Fruit fly (Drosophila melanogaster): ENCODE measurements around the gene CG6951.

Gene CG6951

DNA sequence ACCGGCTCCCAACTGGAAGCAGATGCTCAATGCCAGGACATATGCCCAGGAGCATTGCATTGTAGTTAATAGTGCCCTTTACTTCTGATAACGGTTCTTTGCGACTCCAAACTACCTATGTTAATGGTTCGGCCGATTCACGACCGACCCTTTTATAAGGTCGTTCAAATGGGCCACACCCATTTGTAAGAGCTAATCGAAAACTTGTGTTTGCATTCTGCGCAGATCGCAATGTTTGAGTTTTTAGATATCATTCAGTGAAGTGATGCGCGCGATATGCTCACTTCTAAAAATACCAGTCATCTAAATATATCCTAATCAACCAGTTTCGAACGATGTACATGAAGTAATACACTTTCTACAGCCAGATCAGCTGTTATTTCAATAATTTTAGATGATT is 39.5 kb upstream of the CG6951 start, which contains the start of gene obst-F:
Gene obst-F, minus strand, starts transcription at position 101 of the 400 bp plus-strand sequence.
- no peak for TF ChIP-seq usp (GFP tag; optimal IDR thresholded peaks at IDR 0.05)
- no peak for TF ChIP-seq CG8478 (optimal IDR thresholded peaks at IDR 0.05)
- no peak for TF ChIP-seq Dll (optimal IDR thresholded peaks at IDR 0.05)
- no peak for TF ChIP-seq psq (optimal IDR thresholded peaks at IDR 0.05)
- TF ChIP-seq pan (optimal IDR thresholded peaks at IDR 0.05), result no peak
- TF ChIP-seq EcR (GFP tag; optimal IDR thresholded peaks at IDR 0.05), result no peak

DNA sequence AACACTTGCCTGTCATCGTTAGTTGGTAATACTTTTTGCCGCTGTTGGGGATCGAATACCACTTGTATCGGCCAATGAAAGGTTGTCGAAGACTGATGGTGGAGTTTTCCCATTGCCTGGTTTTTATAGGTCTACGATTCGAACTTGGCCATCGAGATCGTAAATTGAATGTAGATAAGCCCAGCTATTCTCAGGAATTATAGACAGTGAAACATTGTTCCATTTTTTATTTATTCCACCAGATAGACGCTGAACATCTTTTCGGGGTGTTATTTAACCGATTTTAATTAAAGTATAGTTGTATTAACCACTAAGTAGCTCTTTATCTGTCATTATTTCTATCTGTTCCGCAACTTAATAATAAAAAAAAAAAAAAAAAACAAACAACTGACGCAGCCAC is 37.5 kb upstream of the CG6951 start, which contains the start of gene CG7298:
Gene CG7298, minus strand, starts transcription at position 101 of the 400 bp plus-strand sequence.
- TF ChIP-seq usp (GFP tag; optimal IDR thresholded peaks at IDR 0.05) (no peak), psq (optimal IDR thresholded peaks at IDR 0.05) (no peak), Dll (optimal IDR thresholded peaks at IDR 0.05) (no peak), EcR (GFP tag; optimal IDR thresholded peaks at IDR 0.05) (no peak), pan (optimal IDR thresholded peaks at IDR 0.05) (no peak), CG8478 (optimal IDR thresholded peaks at IDR 0.05) (no peak)

DNA sequence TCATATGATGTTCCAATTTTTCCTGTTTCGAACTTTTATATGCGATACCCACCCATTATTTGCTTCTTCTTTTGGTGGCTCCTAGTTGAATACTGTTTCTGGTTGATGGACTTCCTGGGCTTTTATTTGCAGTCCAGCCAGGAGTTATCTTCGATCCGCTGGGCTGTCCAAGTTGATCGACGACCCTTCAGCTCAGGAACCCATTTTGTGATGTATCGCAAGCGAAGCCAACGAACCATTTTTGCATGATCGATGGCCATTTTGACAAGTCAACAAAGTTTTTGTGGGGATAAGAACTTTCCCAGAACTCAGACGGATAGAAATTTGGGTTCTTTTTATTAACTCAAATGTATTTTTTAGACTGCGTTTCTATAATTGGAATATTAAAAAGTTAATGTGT is 35.1 kb upstream of the CG6951 start, which contains the start of gene CG7290:
Gene CG7290, minus strand, starts transcription at position 101 of the 400 bp plus-strand sequence.
- TF ChIP-seq psq (optimal IDR thresholded peaks at IDR 0.05) (no peak), CG8478 (optimal IDR thresholded peaks at IDR 0.05) (no peak), Dll (optimal IDR thresholded peaks at IDR 0.05) (no peak), pan (optimal IDR thresholded peaks at IDR 0.05) (no peak), usp (GFP tag; optimal IDR thresholded peaks at IDR 0.05) (no peak), EcR (GFP tag; optimal IDR thresholded peaks at IDR 0.05) (no peak)

DNA sequence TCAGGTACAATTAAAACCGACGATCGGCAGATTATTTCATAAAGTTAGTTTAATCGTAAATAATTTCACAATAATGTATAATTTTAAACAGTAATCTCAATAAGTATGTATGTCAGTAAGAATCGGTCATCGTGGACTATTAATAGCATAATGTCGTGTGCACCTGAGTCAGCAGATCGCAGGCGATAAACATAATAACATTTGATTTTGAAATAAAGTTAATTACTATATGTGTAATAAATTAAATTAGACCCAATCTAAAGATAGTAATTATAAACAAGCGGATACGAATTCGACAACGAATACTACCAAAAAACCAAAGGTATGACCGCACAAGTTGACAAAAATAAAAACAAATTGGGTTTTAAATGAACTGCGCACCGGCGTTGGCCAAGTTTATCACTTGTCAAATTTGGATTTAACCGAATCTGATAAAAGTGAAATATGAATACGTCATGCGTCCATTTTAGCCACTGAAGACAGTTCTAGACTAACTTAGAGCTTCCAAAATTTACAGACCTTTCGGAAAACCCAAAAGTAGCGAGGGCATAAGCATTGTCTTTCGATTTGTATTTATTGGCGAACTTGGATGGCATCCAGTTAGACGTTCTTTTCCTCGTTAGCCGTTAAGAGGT is 34.0 kb upstream of the CG6951 start, which contains the start of gene CG6996:
Gene CG6996, plus strand, starts transcription at position 585 of the 635 bp plus-strand sequence.
- TF ChIP-seq Dll (optimal IDR thresholded peaks at IDR 0.05) (no peak), pan (optimal IDR thresholded peaks at IDR 0.05) (no peak), EcR (GFP tag; optimal IDR thresholded peaks at IDR 0.05) (no peak), psq (optimal IDR thresholded peaks at IDR 0.05) (no peak), CG8478 (optimal IDR thresholded peaks at IDR 0.05) (no peak), usp (GFP tag; optimal IDR thresholded peaks at IDR 0.05) (no peak)

DNA sequence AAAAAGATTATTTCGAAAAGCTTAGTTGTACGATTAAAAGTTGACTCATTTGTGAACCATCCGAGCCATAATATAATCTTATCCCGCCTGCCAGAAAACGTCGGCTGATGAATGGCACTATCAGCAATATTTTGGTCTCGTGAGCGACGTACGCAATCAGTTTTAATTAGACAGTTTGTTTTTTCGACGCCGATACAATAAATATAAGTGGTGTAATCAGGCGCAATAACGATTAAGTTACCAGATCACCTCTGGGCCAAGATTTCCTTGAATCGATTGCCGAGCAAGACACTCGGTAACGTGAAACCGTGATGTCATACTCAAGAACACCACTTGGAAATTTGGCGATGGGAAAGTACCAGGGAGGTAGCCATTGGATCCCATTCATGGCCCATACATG is 32.0 kb upstream of the CG6951 start:
- no peak for TF ChIP-seq psq (optimal IDR thresholded peaks at IDR 0.05)
- TF ChIP-seq Dll (optimal IDR thresholded peaks at IDR 0.05), result no peak
- no peak for TF ChIP-seq usp (GFP tag; optimal IDR thresholded peaks at IDR 0.05)
- no peak for TF ChIP-seq EcR (GFP tag; optimal IDR thresholded peaks at IDR 0.05)
- no peak for TF ChIP-seq pan (optimal IDR thresholded peaks at IDR 0.05)
- no peak for TF ChIP-seq CG8478 (optimal IDR thresholded peaks at IDR 0.05)

DNA sequence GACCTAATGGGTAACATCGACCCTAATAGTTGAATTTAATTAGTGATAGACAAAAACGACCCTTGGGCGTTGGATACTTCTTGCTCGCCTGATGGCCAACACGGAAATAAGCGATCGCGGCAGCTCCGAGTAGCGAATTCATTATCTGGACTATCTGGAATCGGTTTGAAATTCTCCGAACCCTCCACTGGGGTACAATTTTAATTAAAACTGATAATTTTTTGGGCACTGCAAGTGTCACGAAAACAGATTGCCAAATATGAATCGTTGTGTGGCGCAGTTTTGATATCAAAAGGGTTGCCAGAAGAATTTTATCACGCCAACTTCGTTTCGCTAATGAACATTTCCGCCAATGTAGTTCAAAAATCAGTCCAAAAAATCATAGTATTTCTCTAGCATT is 31.2 kb upstream of the CG6951 start:
- TF ChIP-seq EcR (GFP tag; optimal IDR thresholded peaks at IDR 0.05) (no peak), psq (optimal IDR thresholded peaks at IDR 0.05) (no peak), Dll (optimal IDR thresholded peaks at IDR 0.05) (no peak), pan (optimal IDR thresholded peaks at IDR 0.05) (no peak), usp (GFP tag; optimal IDR thresholded peaks at IDR 0.05) (no peak), CG8478 (optimal IDR thresholded peaks at IDR 0.05) (no peak)

DNA sequence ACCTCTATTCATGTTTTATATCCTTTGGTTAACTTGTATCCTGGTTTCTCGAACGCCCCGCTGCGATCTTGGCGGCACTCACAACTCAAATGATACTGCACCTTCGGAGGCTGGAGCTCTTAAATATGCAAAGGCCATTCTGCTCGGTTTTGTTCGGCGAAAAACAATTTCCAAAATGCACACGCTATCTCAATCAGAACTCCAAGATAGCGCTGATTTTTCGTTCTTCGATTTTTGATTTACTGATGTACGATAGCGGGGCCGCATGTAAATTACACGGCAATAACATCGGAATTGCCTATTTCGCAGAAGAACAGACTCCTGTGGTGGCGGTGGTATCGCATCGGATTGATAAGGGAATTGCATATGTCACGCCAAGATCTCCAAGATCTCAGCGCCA is 29.0 kb upstream of the CG6951 start, which contains the start of gene CG7017:
Gene CG7017, minus strand, starts transcription at position 101 of the 400 bp plus-strand sequence.
- no peak for TF ChIP-seq pan (optimal IDR thresholded peaks at IDR 0.05)
- TF ChIP-seq usp (GFP tag; optimal IDR thresholded peaks at IDR 0.05), result no peak
- TF ChIP-seq Dll (optimal IDR thresholded peaks at IDR 0.05), result no peak
- no peak for TF ChIP-seq CG8478 (optimal IDR thresholded peaks at IDR 0.05)
- TF ChIP-seq EcR (GFP tag; optimal IDR thresholded peaks at IDR 0.05), result no peak
- no peak for TF ChIP-seq psq (optimal IDR thresholded peaks at IDR 0.05)

DNA sequence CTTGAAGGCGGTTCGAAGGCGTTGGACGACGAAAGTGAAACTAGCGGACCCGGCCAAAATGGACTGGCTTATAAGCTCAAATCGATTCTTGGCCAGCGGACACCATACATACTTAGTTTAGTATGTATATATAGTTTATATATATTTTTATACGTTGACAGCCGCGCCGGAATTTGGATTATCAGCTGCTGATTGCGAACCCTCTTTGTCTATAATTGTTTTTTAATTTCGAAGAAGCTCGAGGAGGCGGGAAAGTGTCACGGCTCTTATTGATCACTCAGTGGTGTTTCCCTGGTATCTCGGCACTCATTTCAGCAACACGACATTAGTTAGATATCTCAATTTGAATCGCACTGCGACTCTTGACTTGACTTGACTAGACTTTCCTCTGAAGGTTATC is 20.7 kb upstream of the CG6951 start, which contains the start of gene CG6933:
Gene CG6933, minus strand, starts transcription at position 47 of the 400 bp plus-strand sequence.
- TF ChIP-seq Dll (optimal IDR thresholded peaks at IDR 0.05), result no peak
- TF ChIP-seq usp (GFP tag; optimal IDR thresholded peaks at IDR 0.05), result no peak
- no peak for TF ChIP-seq psq (optimal IDR thresholded peaks at IDR 0.05)
- TF ChIP-seq EcR (GFP tag; optimal IDR thresholded peaks at IDR 0.05), result no peak

DNA sequence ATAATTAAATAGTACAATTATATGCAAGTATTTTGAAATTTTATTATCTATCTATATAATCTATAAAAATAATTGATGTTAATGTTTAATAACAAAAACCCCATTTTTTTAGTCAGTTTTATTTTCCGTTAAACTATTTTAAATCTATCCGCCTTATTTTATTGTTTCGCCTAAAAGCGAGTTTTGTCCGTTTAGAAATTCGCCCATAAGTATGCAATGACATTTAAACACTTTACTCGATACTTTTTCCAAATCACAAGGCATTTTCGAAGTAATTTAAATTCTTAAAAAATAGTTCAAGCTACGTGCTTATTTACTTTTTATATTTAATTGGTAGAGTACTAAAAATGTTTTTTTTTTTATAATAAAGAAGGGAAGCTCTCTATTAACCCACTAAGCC is 20.1 kb upstream of the CG6951 start:
- TF ChIP-seq EcR (GFP tag; optimal IDR thresholded peaks at IDR 0.05) (no peak), pan (optimal IDR thresholded peaks at IDR 0.05) (no peak), usp (GFP tag; optimal IDR thresholded peaks at IDR 0.05) (no peak), CG8478 (optimal IDR thresholded peaks at IDR 0.05) (no peak), Dll (optimal IDR thresholded peaks at IDR 0.05) (no peak)

DNA sequence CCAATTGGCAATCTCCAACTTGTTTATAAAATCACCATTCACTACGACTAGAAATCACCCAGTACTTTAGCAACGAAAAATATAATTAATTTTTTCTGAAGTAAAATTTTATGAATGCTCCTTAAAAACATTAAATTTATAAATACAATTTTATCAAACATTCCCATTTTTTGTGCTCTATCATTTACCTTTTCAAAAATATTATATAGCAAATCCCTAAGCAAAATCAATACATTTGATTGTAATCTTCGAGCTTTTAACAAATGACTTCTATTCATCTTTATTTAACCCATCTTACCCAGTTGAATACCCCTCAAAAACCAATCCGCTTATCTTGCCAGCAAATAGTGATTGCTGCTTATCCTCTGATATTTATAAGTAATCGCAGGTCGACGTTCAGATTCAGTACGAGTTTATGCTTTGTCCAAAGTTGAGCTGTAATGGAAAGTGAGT is 19.6 kb upstream of the CG6951 start, which contains the start of gene CG17145:
Gene CG17145, plus strand, starts transcription at position 403 of the 453 bp plus-strand sequence.
- TF ChIP-seq EcR (GFP tag; optimal IDR thresholded peaks at IDR 0.05), result no peak
- no peak for TF ChIP-seq Dll (optimal IDR thresholded peaks at IDR 0.05)
- no peak for TF ChIP-seq pan (optimal IDR thresholded peaks at IDR 0.05)
- TF ChIP-seq psq (optimal IDR thresholded peaks at IDR 0.05), result no peak
- no peak for TF ChIP-seq usp (GFP tag; optimal IDR thresholded peaks at IDR 0.05)
- TF ChIP-seq CG8478 (optimal IDR thresholded peaks at IDR 0.05), result no peak

DNA sequence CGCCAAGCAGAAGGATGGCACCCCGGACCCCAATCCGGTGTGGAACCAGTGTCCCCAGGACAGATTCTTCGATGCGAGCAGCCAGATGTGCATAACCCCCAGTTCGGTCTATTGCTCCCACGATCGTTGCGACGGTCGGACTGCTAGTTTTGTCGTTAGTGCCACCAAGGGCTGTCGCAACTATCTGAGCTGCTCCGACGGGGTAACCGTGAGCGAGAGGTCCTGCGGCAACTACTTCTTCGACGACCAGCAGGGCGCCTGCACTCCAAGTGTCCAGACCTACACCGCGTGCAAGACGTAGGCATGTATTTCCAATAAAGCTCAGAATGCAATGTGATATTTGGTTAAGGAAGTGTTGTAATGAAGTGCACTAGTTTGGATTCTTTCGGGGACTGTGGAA is 18.4 kb upstream of the CG6951 start:
- no peak for TF ChIP-seq pan (optimal IDR thresholded peaks at IDR 0.05)
- TF ChIP-seq CG8478 (optimal IDR thresholded peaks at IDR 0.05), result no peak
- no peak for TF ChIP-seq Dll (optimal IDR thresholded peaks at IDR 0.05)
- TF ChIP-seq EcR (GFP tag; optimal IDR thresholded peaks at IDR 0.05), result no peak
- no peak for TF ChIP-seq psq (optimal IDR thresholded peaks at IDR 0.05)
- TF ChIP-seq usp (GFP tag; optimal IDR thresholded peaks at IDR 0.05), result no peak

DNA sequence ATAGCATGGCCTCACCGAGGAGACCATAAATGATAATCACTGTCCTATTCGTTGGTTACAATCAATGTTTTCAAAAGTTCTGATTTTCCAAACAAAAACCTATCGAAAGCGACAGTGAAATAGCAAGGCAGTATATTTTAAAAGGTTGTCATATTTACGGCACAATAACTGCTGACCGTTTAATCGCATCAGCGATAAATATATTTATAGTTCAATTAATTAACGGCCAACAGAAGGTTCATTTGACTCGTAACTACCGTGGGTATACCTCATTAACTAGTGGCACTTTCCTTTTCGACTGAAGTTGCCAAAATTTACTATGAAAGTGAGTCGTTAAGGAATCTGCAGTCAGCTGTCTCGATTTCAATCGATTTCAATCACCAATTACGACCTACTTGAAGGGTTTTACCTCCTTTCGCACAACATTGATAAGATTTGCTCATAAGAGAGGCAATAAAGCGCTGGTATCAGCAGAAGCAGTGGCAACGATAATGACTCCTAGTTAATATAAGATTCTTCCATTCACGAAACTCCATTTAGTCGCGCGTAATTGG is 17.6 kb upstream of the CG6951 start, which contains the start of gene CG17147:
Gene CG17147, plus strand, starts transcription at position 535 of the 554 bp plus-strand sequence.
- TF ChIP-seq Dll (optimal IDR thresholded peaks at IDR 0.05) (no peak), usp (GFP tag; optimal IDR thresholded peaks at IDR 0.05) (no peak)

Measured in whole organism.